Fruit fly (Drosophila melanogaster) whole organism, embryonic: ENCODE data around the gene CG6847.

Source experiments
- Atf-2 ChIP-seq: fragments of 200-800 bp; sonication (Bioruptor generic); optimal IDR thresholded peaks from 2 replicates; lab custom pipeline; 2016; ENCODE audit warnings: missing biosample characterization, missing genetic modification characterization
- B-H1 ChIP-seq: fragments of 200-800 bp; sonication (Bioruptor generic); IDR thresholded peaks from 3 replicates; pipeline ENCODE4 v1.3.6; 2022; ENCODE audit warnings: missing biosample characterization, missing genetic modification characterization
- BtbVII ChIP-seq: fragments of 200-800 bp; sonication (Bioruptor generic); optimal IDR thresholded peaks from 3 replicates; lab custom pipeline; 2017; ENCODE audit warnings: missing biosample characterization, mild to moderate bottlenecking, missing genetic modification characterization
- CG10209 ChIP-seq: fragments of 200-800 bp; sonication (Bioruptor generic); optimal IDR thresholded peaks from 3 replicates; lab custom pipeline; 2017; ENCODE audit warnings: missing biosample characterization, mild to moderate bottlenecking, missing genetic modification characterization, missing genetic modification reagents
- CG11247 ChIP-seq: fragments of 200-800 bp; sonication (Bioruptor generic); IDR thresholded peaks from 2 replicates; pipeline ENCODE4 v1.3.6; 2022; ENCODE audit warnings: missing biosample characterization, missing genetic modification characterization
- CG11696 ChIP-seq: fragments of 200-800 bp; sonication (Bioruptor generic); IDR thresholded peaks from 2 replicates; pipeline ENCODE4 v1.3.6; 2022; ENCODE audit warnings: missing biosample characterization, missing genetic modification characterization
- CG12391 ChIP-seq: fragments of 200-800 bp; sonication (Bioruptor generic); optimal IDR thresholded peaks from 3 replicates; lab custom pipeline; 2018; ENCODE audit warnings: missing biosample characterization, mild to moderate bottlenecking, missing genetic modification characterization, moderate library complexity
- CG13287 ChIP-seq: fragments of 200-800 bp; sonication (Bioruptor generic); IDR thresholded peaks from 2 replicates; pipeline ENCODE4 v1.3.6; 2022; ENCODE audit warnings: missing biosample characterization, missing genetic modification characterization; ENCODE audit not compliant: partially characterized antibody
- CG17328 ChIP-seq: fragments of 200-800 bp; sonication (Bioruptor generic); IDR thresholded peaks from 2 replicates; pipeline ENCODE4 v1.3.6; 2022; ENCODE audit warnings: missing biosample characterization, missing genetic modification characterization
- CG17385 ChIP-seq: fragments of 200-800 bp; sonication (Bioruptor generic); optimal IDR thresholded peaks from 3 replicates; lab custom pipeline; 2018; ENCODE audit warnings: missing biosample characterization, mild to moderate bottlenecking, missing genetic modification characterization
- CG1792 ChIP-seq: fragments of 200-800 bp; sonication (Bioruptor generic); optimal IDR thresholded peaks from 2 replicates; lab custom pipeline; 2016; ENCODE audit warnings: missing biosample characterization, missing genetic modification characterization
- CG2116 ChIP-seq: fragments of 200-800 bp; sonication (Bioruptor generic); optimal IDR thresholded peaks from 3 replicates; lab custom pipeline; 2018; ENCODE audit warnings: missing biosample characterization, mild to moderate bottlenecking, missing genetic modification characterization
- CG4707 ChIP-seq: fragments of 200-800 bp; sonication (Bioruptor generic); optimal IDR thresholded peaks from 2 replicates; lab custom pipeline; 2018; ENCODE audit warnings: missing biosample characterization, mild to moderate bottlenecking, missing genetic modification characterization, moderate library complexity
- CG8478 ChIP-seq: fragments of >200 bp; optimal IDR thresholded peaks from 2 replicates; lab custom pipeline; 2018
- CHES-1-like ChIP-seq: fragments of 200-800 bp; sonication (Bioruptor generic); optimal IDR thresholded peaks from 2 replicates; lab custom pipeline; 2016; ENCODE audit warnings: missing biosample characterization, missing genetic modification characterization
- CkIIα-i1 ChIP-seq: fragments of 200-800 bp; sonication (Bioruptor generic); IDR thresholded peaks from 2 replicates; pipeline ENCODE4 v1.3.6; 2022; ENCODE audit warnings: missing biosample characterization, missing genetic modification characterization
- E2f2 ChIP-seq: fragments of 200-800 bp; sonication (Bioruptor generic); IDR thresholded peaks from 2 replicates; pipeline ENCODE4 v1.3.6; 2022; ENCODE audit warnings: missing biosample characterization, missing genetic modification characterization
- HHEX ChIP-seq: fragments of 200-800 bp; sonication (Bioruptor generic); optimal IDR thresholded peaks from 3 replicates; lab custom pipeline; 2017; ENCODE audit warnings: missing biosample characterization, mild to moderate bottlenecking, missing genetic modification characterization, missing genetic modification reagents
- HmgZ ChIP-seq: fragments of 200-800 bp; sonication (Bioruptor generic); optimal IDR thresholded peaks from 2 replicates; lab custom pipeline; 2018; ENCODE audit warnings: missing biosample characterization, mild to moderate bottlenecking, missing genetic modification characterization
- Hr39 ChIP-seq: fragments of >200 bp; optimal IDR thresholded peaks from 2 replicates; lab custom pipeline; 2017
- MTF-1 ChIP-seq: fragments of 200-800 bp; sonication (Bioruptor generic); optimal IDR thresholded peaks from 2 replicates; lab custom pipeline; 2018; ENCODE audit warnings: missing biosample characterization, mild to moderate bottlenecking, missing genetic modification characterization, borderline replicate concordance
- NfI ChIP-seq: fragments of 200-800 bp; sonication (Bioruptor generic); optimal IDR thresholded peaks from 3 replicates; lab custom pipeline; 2018; ENCODE audit warnings: missing biosample characterization, mild to moderate bottlenecking, missing genetic modification characterization, moderate library complexity
- Oli ChIP-seq: fragments of 200-800 bp; sonication (Bioruptor generic); optimal IDR thresholded peaks from 2 replicates; lab custom pipeline; 2018; ENCODE audit warnings: missing biosample characterization, mild to moderate bottlenecking, missing genetic modification characterization, moderate library complexity
- Ptx1 ChIP-seq: fragments of 200-800 bp; sonication (Bioruptor generic); IDR thresholded peaks from 2 replicates; pipeline ENCODE4 v1.3.6; 2022; ENCODE audit warnings: missing biosample characterization, missing genetic modification characterization
- Spps ChIP-seq: fragments of 200-800 bp; sonication (Bioruptor generic); optimal IDR thresholded peaks from 2 replicates; lab custom pipeline; 2018; ENCODE audit warnings: missing biosample characterization, mild to moderate bottlenecking, missing genetic modification characterization
- Xbp1 ChIP-seq: fragments of 200-800 bp; sonication (Bioruptor generic); optimal IDR thresholded peaks from 3 replicates; lab custom pipeline; 2016; ENCODE audit warnings: missing biosample characterization, mild to moderate bottlenecking, missing genetic modification characterization
- ase ChIP-seq: fragments of 200-800 bp; sonication (Bioruptor generic); IDR thresholded peaks from 3 replicates; pipeline ENCODE4 v1.3.6; 2022; ENCODE audit warnings: missing biosample characterization, missing genetic modification characterization
- bsh ChIP-seq, 2 experiments: fragments of 200-800 bp; sonication (Bioruptor generic); optimal IDR thresholded peaks; 2 replicates each; lab custom pipeline; 2017 to 2018; ENCODE audit warnings: mild to moderate bottlenecking in 2 of 2, missing biosample characterization in 2 of 2, missing genetic modification characterization in 2 of 2, moderate library complexity in 1 of 2
- dm ChIP-seq: fragments of 200-800 bp; sonication (Bioruptor generic); optimal IDR thresholded peaks from 3 replicates; lab custom pipeline; 2016; ENCODE audit warnings: missing biosample characterization, missing genetic modification characterization
- emc ChIP-seq: fragments of 200-800 bp; sonication (Bioruptor generic); optimal IDR thresholded peaks from 2 replicates; lab custom pipeline; 2016; ENCODE audit warnings: missing biosample characterization, missing genetic modification characterization
- ewg ChIP-seq: fragments of 200-800 bp; sonication (Bioruptor generic); optimal IDR thresholded peaks from 3 replicates; lab custom pipeline; 2017; ENCODE audit warnings: mild to moderate bottlenecking, missing biosample characterization, missing genetic modification reagents, missing genetic modification characterization
- ftz-f1 ChIP-seq: fragments of 200-800 bp; sonication (Bioruptor generic); optimal IDR thresholded peaks from 2 replicates; lab custom pipeline; 2016; ENCODE audit warnings: missing biosample characterization, missing genetic modification characterization
- jigr1 ChIP-seq: fragments of 200-800 bp; sonication (Bioruptor generic); IDR thresholded peaks from 3 replicates; pipeline ENCODE4 v1.3.6; 2022; ENCODE audit warnings: missing biosample characterization, missing genetic modification characterization
- ken ChIP-seq: fragments of 200-800 bp; sonication (Bioruptor generic); IDR thresholded peaks from 3 replicates; pipeline ENCODE4 v1.3.6; 2022; ENCODE audit warnings: missing biosample characterization, missing genetic modification characterization
- nerfin-1 ChIP-seq: fragments of 200-800 bp; sonication (Bioruptor generic); optimal IDR thresholded peaks from 3 replicates; lab custom pipeline; 2019; ENCODE audit warnings: missing biosample characterization, mild to moderate bottlenecking, missing genetic modification characterization, moderate library complexity
- nerfin-2 ChIP-seq: fragments of 200-800 bp; sonication (Bioruptor generic); IDR thresholded peaks from 2 replicates; pipeline ENCODE4 v1.3.6; 2022; ENCODE audit warnings: missing biosample characterization, missing genetic modification characterization; ENCODE audit not compliant: partially characterized antibody
- pan ChIP-seq, 4 experiments: fragments of >200 bp in 3 of 4; fragments of 200-800 bp in 1 of 4; sonication (Bioruptor generic) in 1 of 4; optimal IDR thresholded peaks in 3 of 4; IDR thresholded peaks in 1 of 4; 2 replicates each; pipeline versions ENCODE4 v1.3.6 to Lab custom; 2017 to 2022; ENCODE audit warnings: missing biosample characterization in 2 of 4, missing genetic modification characterization in 2 of 4, mixed read lengths in 1 of 4
- run ChIP-seq: fragments of 200-800 bp; sonication (Bioruptor generic); optimal IDR thresholded peaks from 3 replicates; lab custom pipeline; 2018; ENCODE audit warnings: missing biosample characterization, mild to moderate bottlenecking, missing genetic modification characterization
- salm ChIP-seq: fragments of 200-800 bp; sonication (Bioruptor generic); optimal IDR thresholded peaks from 2 replicates; lab custom pipeline; 2018; ENCODE audit warnings: missing biosample characterization, mild to moderate bottlenecking, missing genetic modification characterization
- schlank ChIP-seq: fragments of 200-800 bp; sonication (Bioruptor generic); optimal IDR thresholded peaks from 2 replicates; lab custom pipeline; 2018; ENCODE audit warnings: missing biosample characterization, mild to moderate bottlenecking, missing genetic modification characterization
- seq ChIP-seq: fragments of 200-800 bp; sonication (Bioruptor generic); IDR thresholded peaks from 2 replicates; pipeline ENCODE4 v1.3.6; 2022; ENCODE audit warnings: missing biosample characterization, missing genetic modification characterization
- slou ChIP-seq: fragments of 200-800 bp; sonication (Bioruptor generic); optimal IDR thresholded peaks from 3 replicates; lab custom pipeline; 2016; ENCODE audit warnings: missing biosample characterization, missing genetic modification characterization
- stc ChIP-seq: fragments of 200-800 bp; sonication (Bioruptor generic); IDR thresholded peaks from 2 replicates; pipeline ENCODE4 v1.3.6; 2022; ENCODE audit warnings: missing biosample characterization, missing genetic modification characterization
- unc-4 ChIP-seq: fragments of 200-800 bp; sonication (Bioruptor generic); IDR thresholded peaks from 2 replicates; pipeline ENCODE4 v1.3.6; 2022; ENCODE audit warnings: missing biosample characterization, missing genetic modification characterization; ENCODE audit not compliant: partially characterized antibody
- vfl ChIP-seq: fragments of 200-800 bp; sonication (Bioruptor generic); optimal IDR thresholded peaks from 2 replicates; lab custom pipeline; 2016; ENCODE audit warnings: missing biosample characterization, missing genetic modification characterization
- vnd ChIP-seq: fragments of 200-800 bp; sonication (Bioruptor generic); IDR thresholded peaks from 3 replicates; pipeline ENCODE4 v1.3.6; 2022; ENCODE audit warnings: missing biosample characterization, missing genetic modification characterization; ENCODE audit not compliant: partially characterized antibody
- wek ChIP-seq: fragments of 200-800 bp; sonication (Bioruptor generic); optimal IDR thresholded peaks from 3 replicates; lab custom pipeline; 2018; ENCODE audit warnings: missing biosample characterization, mild to moderate bottlenecking, missing genetic modification characterization, moderate library complexity
- wor ChIP-seq: fragments of 200-800 bp; sonication (Bioruptor generic); IDR thresholded peaks from 2 replicates; pipeline ENCODE4 v1.3.6; 2022; ENCODE audit warnings: missing biosample characterization, missing genetic modification characterization
- zfh2 ChIP-seq: fragments of 200-800 bp; sonication (Bioruptor generic); optimal IDR thresholded peaks from 2 replicates; lab custom pipeline; 2016; ENCODE audit warnings: missing biosample characterization, missing genetic modification characterization

CG6847 gene

DNA sequence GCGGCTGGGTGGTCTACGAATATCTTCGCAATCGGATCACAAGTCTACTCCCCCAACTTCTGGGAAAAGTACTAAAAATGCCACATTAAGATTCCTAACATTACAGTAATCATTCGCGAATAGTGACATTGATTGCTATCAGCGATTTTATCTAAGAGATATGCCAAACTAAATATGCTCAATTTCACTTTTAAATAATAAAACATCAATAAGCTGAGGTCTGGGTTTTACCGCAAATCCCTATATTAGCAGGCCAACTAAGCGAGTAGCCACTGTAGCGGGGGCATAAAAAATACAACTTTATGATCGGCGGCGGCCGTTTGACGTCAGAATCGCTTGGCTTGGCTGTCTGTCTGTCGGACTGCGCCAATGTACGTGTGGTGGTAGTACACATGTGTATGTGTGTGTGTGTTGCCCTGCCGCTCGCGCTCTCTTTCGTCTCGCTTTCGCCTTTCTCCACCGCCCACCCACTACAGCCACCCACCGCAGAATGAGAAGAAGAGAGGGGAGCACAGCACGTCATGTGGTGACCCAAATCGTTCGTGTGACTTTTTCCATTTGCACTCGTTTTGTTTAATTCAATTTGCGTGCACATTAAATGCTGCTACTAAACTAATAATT is 30.9 kb upstream of the CG6847 start (continued):
- peak; percentile 97 for TF ChIP-seq HmgZ (tag; lab: Kevin White, UChicago)
- peak; percentile 96 for TF ChIP-seq CG11247 (GFP tag; lab: Robert Waterston, UW)
- peak; percentile 93 for TF ChIP-seq vfl
- TF ChIP-seq CG2116 (GFP tag; lab: Kevin White, UChicago), result peak; percentile 50
- peak; percentile 95 for TF ChIP-seq ase (GFP tag; lab: Robert Waterston, UW)
- TF ChIP-seq CkIIα-i1 (GFP tag; lab: Robert Waterston, UW), result peak; percentile 46; the same call in 1 of the 2 replicates
- peak; percentile 93 for TF ChIP-seq CG17385 (GFP tag; lab: Kevin White, UChicago)
- TF ChIP-seq emc (GFP tag; lab: Kevin White, UChicago), result peak; percentile 79
- TF ChIP-seq dm, result peak; percentile 90
- peak; percentile 95 for TF ChIP-seq CHES-1-like (GFP tag; lab: Kevin White, UChicago)
- TF ChIP-seq jigr1, result peak; percentile 91
- TF ChIP-seq zfh2 (GFP tag; lab: Kevin White, UChicago), result peak; percentile 98
- TF ChIP-seq CG17328, result peak; percentile 95
- TF ChIP-seq CG10209 (GFP tag; lab: Kevin White, UChicago), result peak; percentile 93
- peak; percentile 90 for TF ChIP-seq wor (GFP tag; lab: Robert Waterston, UW)
- TF ChIP-seq Spps, result peak; percentile 40
- peak; percentile 56 to 97 for TF ChIP-seq bsh (GFP tag; optimal IDR thresholded peaks at IDR 0.05; lab: Kevin White, UChicago)
- peak; percentile 92 for TF ChIP-seq Atf-2
- TF ChIP-seq HHEX (GFP tag; lab: Kevin White, UChicago), result peak; percentile 91
- TF ChIP-seq run (tag; lab: Kevin White, UChicago), result peak; percentile 89
- TF ChIP-seq nerfin-2 (GFP tag; lab: Robert Waterston, UW), result no peak
- TF ChIP-seq pan (optimal IDR thresholded peaks at IDR 0.05; lab: Kevin White, UChicago), result no peak
- peak in 1 of 2 experiments; percentile 97 for TF ChIP-seq pan (GFP tag; optimal IDR thresholded peaks at IDR 0.05 in 1 of 2, IDR thresholded peaks at IDR 0.05 in 1 of 2)
- TF ChIP-seq Ptx1 (GFP tag; lab: Robert Waterston, UW), result peak; percentile 97
- peak; percentile 97 for TF ChIP-seq ken (GFP tag; lab: Robert Waterston, UW)
- TF ChIP-seq unc-4 (GFP tag; lab: Robert Waterston, UW), result no peak
- TF ChIP-seq Xbp1, result peak; percentile 98
- peak; percentile 93 for TF ChIP-seq B-H1 (GFP tag; lab: Robert Waterston, UW)
- TF ChIP-seq CG8478, result no peak
- TF ChIP-seq CG12391, result peak; percentile 94
- TF ChIP-seq ewg, result peak; percentile 92
- peak; percentile 90 for TF ChIP-seq CG4707 (GFP tag; lab: Kevin White, UChicago)
- peak; percentile 94 for TF ChIP-seq salm (tag; lab: Kevin White, UChicago)
- peak; percentile 75 for TF ChIP-seq MTF-1 (GFP tag; lab: Kevin White, UChicago)
- peak; percentile 90 for TF ChIP-seq BtbVII (GFP tag; lab: Kevin White, UChicago)
- peak; percentile 93 for TF ChIP-seq stc
- no peak; the same call in 1 of the 2 replicates for TF ChIP-seq CG13287 (GFP tag; lab: Robert Waterston, UW)
- TF ChIP-seq ftz-f1 (GFP tag; lab: Kevin White, UChicago), result peak; percentile 66
- TF ChIP-seq vnd, result no peak
- TF ChIP-seq CG11696 (GFP tag; lab: Robert Waterston, UW), result peak; percentile 76
- TF ChIP-seq E2f2 (GFP tag; lab: Robert Waterston, UW), result peak; percentile 80
- TF ChIP-seq Oli (tag; lab: Kevin White, UChicago), result peak; percentile 96
- peak; percentile 81 for TF ChIP-seq CG1792 (GFP tag; lab: Kevin White, UChicago)
- TF ChIP-seq schlank (tag; lab: Kevin White, UChicago), result peak; percentile 96
- no peak for TF ChIP-seq Hr39 (lab: Kevin White, UChicago)
- TF ChIP-seq seq (GFP tag; lab: Robert Waterston, UW), result peak; percentile 91
- peak; percentile 89 for TF ChIP-seq slou (GFP tag; lab: Kevin White, UChicago)
- peak; percentile 90 for TF ChIP-seq wek (GFP tag; lab: Kevin White, UChicago)
- peak; percentile 84 for TF ChIP-seq nerfin-1 (tag; lab: Kevin White, UChicago)
- peak; percentile 97 for TF ChIP-seq NfI (GFP tag; lab: Kevin White, UChicago)
